Fruit fly (Drosophila melanogaster) whole organism, pupa: Measurements from ENCODE around the gene CG3916.

ENCODE experiments used
- CG10348 ChIP-seq: fragments of 200-800 bp; sonication (Bioruptor generic); IDR thresholded peaks from 2 replicates; pipeline ENCODE4 v1.3.6; 2022; ENCODE audit warnings: missing biosample characterization, missing genetic modification characterization
- CG12605 ChIP-seq: fragments of 200-800 bp; sonication (Bioruptor generic); IDR thresholded peaks from 2 replicates; pipeline ENCODE4 v1.3.6; 2022; ENCODE audit warnings: missing biosample characterization, missing genetic modification characterization
- CG13204 ChIP-seq: fragments of 200-800 bp; sonication (Bioruptor generic); optimal IDR thresholded peaks from 2 replicates; lab custom pipeline; 2018; ENCODE audit warnings: missing biosample characterization, mild to moderate bottlenecking, missing genetic modification characterization, moderate library complexity
- CG14655 ChIP-seq: fragments of 200-800 bp; sonication (Bioruptor generic); optimal IDR thresholded peaks from 3 replicates; lab custom pipeline; 2017; ENCODE audit warnings: mild to moderate bottlenecking, missing biosample characterization, missing genetic modification reagents, missing genetic modification characterization
- CG15710 ChIP-seq: fragments of 200-800 bp; sonication (Bioruptor generic); optimal IDR thresholded peaks from 2 replicates; lab custom pipeline; 2018; ENCODE audit warnings: missing biosample characterization, mild to moderate bottlenecking, missing genetic modification characterization, moderate library complexity
- CG17806 ChIP-seq: fragments of 200-800 bp; sonication (Bioruptor generic); optimal IDR thresholded peaks from 2 replicates; lab custom pipeline; 2018; ENCODE audit warnings: missing biosample characterization, mild to moderate bottlenecking, missing genetic modification characterization, moderate library complexity
- CG32121 ChIP-seq: fragments of 200-800 bp; sonication (Bioruptor generic); IDR thresholded peaks from 2 replicates; pipeline ENCODE4 v1.3.6; 2022; ENCODE audit warnings: missing biosample characterization, missing genetic modification characterization
- CG34367 ChIP-seq: fragments of 200-800 bp; sonication (Bioruptor generic); optimal IDR thresholded peaks from 2 replicates; lab custom pipeline; 2018; ENCODE audit warnings: missing biosample characterization, mild to moderate bottlenecking, missing genetic modification characterization
- CG4496 ChIP-seq: fragments of 200-800 bp; sonication (Bioruptor generic); IDR thresholded peaks from 3 replicates; pipeline ENCODE4 v1.3.6; 2022; ENCODE audit warnings: missing biosample characterization, missing genetic modification characterization
- CG8159 ChIP-seq: fragments of 200-800 bp; sonication (Bioruptor generic); optimal IDR thresholded peaks from 3 replicates; lab custom pipeline; 2018; ENCODE audit warnings: missing biosample characterization, mild to moderate bottlenecking, missing genetic modification characterization, moderate library complexity
- CG8301 ChIP-seq: fragments of 200-800 bp; sonication (Bioruptor generic); optimal IDR thresholded peaks from 2 replicates; lab custom pipeline; 2018; ENCODE audit warnings: missing biosample characterization, mild to moderate bottlenecking, missing genetic modification characterization
- CG9948 ChIP-seq: fragments of 200-800 bp; sonication (Bioruptor generic); optimal IDR thresholded peaks from 2 replicates; lab custom pipeline; 2018; ENCODE audit warnings: missing biosample characterization, mild to moderate bottlenecking, missing genetic modification characterization, moderate library complexity
- D1 ChIP-seq: fragments of 200-800 bp; sonication (Bioruptor generic); optimal IDR thresholded peaks from 2 replicates; lab custom pipeline; 2018; ENCODE audit warnings: missing biosample characterization, mild to moderate bottlenecking, missing genetic modification characterization, moderate library complexity
- EcR ChIP-seq: fragments of 200-800 bp; sonication (Bioruptor generic); optimal IDR thresholded peaks from 3 replicates; lab custom pipeline; 2019; ENCODE audit warnings: missing biosample characterization, missing genetic modification characterization, mild to moderate bottlenecking, moderate library complexity, missing genetic modification reagents
- Ets98B ChIP-seq: fragments of 200-800 bp; sonication (Bioruptor generic); IDR thresholded peaks from 2 replicates; pipeline ENCODE4 v1.3.6; 2022; ENCODE audit warnings: missing biosample characterization, missing genetic modification characterization
- Pif1A ChIP-seq: fragments of 200-800 bp; sonication (Bioruptor generic); optimal IDR thresholded peaks from 3 replicates; lab custom pipeline; 2016; ENCODE audit warnings: missing biosample characterization, missing genetic modification characterization
- Pif1B ChIP-seq: fragments of 200-800 bp; sonication (Bioruptor generic); optimal IDR thresholded peaks from 3 replicates; lab custom pipeline; 2016; ENCODE audit warnings: missing biosample characterization, missing genetic modification characterization
- Snoo ChIP-seq: fragments of 200-800 bp; sonication (Bioruptor generic); optimal IDR thresholded peaks from 3 replicates; lab custom pipeline; 2017; ENCODE audit warnings: missing biosample characterization, mild to moderate bottlenecking, missing genetic modification characterization, inconsistent platforms
- fd96Ca ChIP-seq: fragments of 200-800 bp; sonication (Bioruptor generic); IDR thresholded peaks from 3 replicates; pipeline ENCODE4 v1.3.6; 2022; ENCODE audit warnings: missing biosample characterization, missing genetic modification characterization
- gl ChIP-seq: fragments of 200-800 bp; sonication (Bioruptor generic); optimal IDR thresholded peaks from 2 replicates; lab custom pipeline; 2018; ENCODE audit warnings: missing biosample characterization, mild to moderate bottlenecking, missing genetic modification characterization
- rn ChIP-seq: fragments of 200-800 bp; sonication (Bioruptor generic); IDR thresholded peaks from 2 replicates; pipeline ENCODE4 v1.3.6; 2022; ENCODE audit warnings: missing biosample characterization, missing genetic modification characterization

CG3916 gene

DNA sequence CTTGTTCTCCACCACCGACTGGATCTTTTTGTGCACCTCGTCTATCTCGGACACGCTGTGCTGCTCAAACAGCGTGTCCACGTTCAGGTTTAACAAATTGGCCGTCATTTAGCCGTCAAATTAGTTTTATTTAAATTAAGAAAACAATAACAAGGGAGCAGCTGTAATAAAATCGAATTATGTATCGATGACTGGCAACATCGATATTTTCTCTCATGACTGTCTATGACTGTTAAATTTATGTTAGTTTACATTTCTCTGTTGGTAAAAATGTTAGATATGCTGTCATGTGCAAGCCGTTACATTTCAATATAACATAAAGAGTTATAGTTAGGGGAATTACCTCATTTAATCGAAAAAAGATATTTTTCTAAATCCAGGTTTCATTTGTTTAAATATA is 9.7 kb upstream of the CG3916 start, which contains the start of gene Cog1:
Gene Cog1 (minus strand): TSS at position 190 of the 400 bp plus-strand sequence.
- TF ChIP-seq CG12605 (GFP tag; lab: Robert Waterston, UW): no peak
- TF ChIP-seq CG17806 (tag; lab: Kevin White, UChicago): no peak
- TF ChIP-seq CG8159 (tag; lab: Kevin White, UChicago): no peak
- TF ChIP-seq CG15710 (tag; lab: Kevin White, UChicago): no peak
- no peak for TF ChIP-seq CG34367 (tag; lab: Kevin White, UChicago)
- no peak for TF ChIP-seq CG4496 (GFP tag; lab: Robert Waterston, UW)
- TF ChIP-seq CG13204 (GFP tag; lab: Kevin White, UChicago): no peak
- no peak for TF ChIP-seq CG32121 (GFP tag; lab: Robert Waterston, UW)
- no peak for TF ChIP-seq Snoo (tag; lab: Kevin White, UChicago)
- TF ChIP-seq fd96Ca (GFP tag; lab: Robert Waterston, UW): no peak
- TF ChIP-seq D1 (tag; lab: Kevin White, UChicago): no peak
- TF ChIP-seq rn: no peak
- TF ChIP-seq, all 21 proteins: peak for 0

DNA sequence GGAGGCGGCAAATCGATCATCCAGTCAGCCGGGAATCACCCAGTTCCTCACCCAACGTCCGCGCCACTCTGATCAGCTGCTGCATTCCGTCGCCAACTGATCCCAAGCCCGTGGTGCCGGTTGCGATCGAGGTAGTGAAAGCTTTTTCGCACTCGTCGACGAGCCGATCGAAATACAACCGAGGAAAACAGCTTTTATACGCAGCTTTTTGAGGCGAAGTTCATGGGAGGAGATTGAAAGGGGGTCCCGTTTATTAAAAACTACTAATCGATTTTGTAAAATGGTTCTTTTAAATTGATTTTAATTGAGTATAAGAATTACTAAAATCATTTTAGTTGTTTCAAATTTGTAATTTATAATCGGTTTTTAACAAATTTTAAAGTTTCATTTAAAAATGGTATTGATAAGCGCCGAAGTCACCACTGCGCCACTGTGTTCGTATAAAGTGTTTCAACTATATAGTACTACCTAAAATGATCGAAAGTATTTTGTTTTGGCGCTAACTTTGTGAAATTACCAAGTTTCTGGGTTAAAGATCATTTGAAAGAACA is 7.8 kb upstream of the CG3916 start, which contains the start of gene CG4860:
Gene CG4860 (minus strand): TSS at position 99 of the 551 bp plus-strand sequence.
- TF ChIP-seq Snoo (tag; lab: Kevin White, UChicago): no peak
- TF ChIP-seq CG8159 (tag; lab: Kevin White, UChicago): peak; percentile 80
- peak; percentile 94 for TF ChIP-seq CG32121 (GFP tag; lab: Robert Waterston, UW)
- peak; percentile 82 for TF ChIP-seq CG14655 (GFP tag; lab: Kevin White, UChicago)
- peak; percentile 63 for TF ChIP-seq rn
- no peak for TF ChIP-seq EcR (GFP tag; lab: Kevin White, UChicago)
- 0 out of 2 replicates have a peak, but pooled peaks have one; percentile 48 for TF ChIP-seq CG10348 (GFP tag; lab: Robert Waterston, UW)
- TF ChIP-seq CG9948: peak; percentile 75
- peak; percentile 70 for TF ChIP-seq CG34367 (tag; lab: Kevin White, UChicago)
- TF ChIP-seq Pif1B: peak; percentile 80
- peak; percentile 91 for TF ChIP-seq CG4496 (GFP tag; lab: Robert Waterston, UW)
- peak; percentile 74 for TF ChIP-seq CG15710 (tag; lab: Kevin White, UChicago)
- peak; percentile 83 for TF ChIP-seq CG8301 (tag; lab: Kevin White, UChicago)
- TF ChIP-seq CG13204 (GFP tag; lab: Kevin White, UChicago): no peak
- TF ChIP-seq CG17806 (tag; lab: Kevin White, UChicago): peak; percentile 81
- TF ChIP-seq gl (tag; lab: Kevin White, UChicago): peak; percentile 24
- peak; percentile 86 for TF ChIP-seq fd96Ca (GFP tag; lab: Robert Waterston, UW)
- TF ChIP-seq Pif1A (GFP tag; lab: Kevin White, UChicago): peak; percentile 91
- peak; percentile 88 for TF ChIP-seq CG12605 (GFP tag; lab: Robert Waterston, UW)
- peak; percentile 19 for TF ChIP-seq D1 (tag; lab: Kevin White, UChicago)
- TF ChIP-seq Ets98B (GFP tag; lab: Robert Waterston, UW): peak; percentile 93

DNA sequence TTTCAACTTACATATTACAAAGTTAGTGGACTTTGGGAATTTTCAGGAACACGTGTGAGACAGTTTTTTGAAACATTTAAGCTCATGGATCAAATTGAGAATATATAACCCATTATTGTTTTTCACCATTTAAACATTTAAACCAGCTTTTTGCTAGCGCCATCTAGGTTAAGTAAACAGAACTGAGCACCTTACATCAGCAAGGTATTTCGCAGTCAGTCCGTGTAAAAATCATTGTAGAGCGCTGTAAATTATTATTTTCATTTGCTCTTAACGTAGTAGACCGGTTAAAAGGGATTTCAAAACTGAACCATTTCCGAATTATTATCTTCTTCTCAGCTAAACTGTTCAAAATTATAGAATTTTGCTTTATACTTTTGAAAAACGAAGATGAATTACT is 7.1 kb upstream of the CG3916 start, which contains the start of gene Rsbp15:
Gene Rsbp15 (plus strand): TSS at position 295 of the 400 bp plus-strand sequence.
- no peak for TF ChIP-seq Pif1A (GFP tag; lab: Kevin White, UChicago)
- TF ChIP-seq Ets98B (GFP tag; lab: Robert Waterston, UW): no peak
- no peak for TF ChIP-seq Snoo (tag; lab: Kevin White, UChicago)
- TF ChIP-seq CG9948: no peak
- no peak for TF ChIP-seq CG12605 (GFP tag; lab: Robert Waterston, UW)
- TF ChIP-seq CG32121 (GFP tag; lab: Robert Waterston, UW): no peak
- no peak for TF ChIP-seq CG10348 (GFP tag; lab: Robert Waterston, UW)
- no peak for TF ChIP-seq EcR (GFP tag; lab: Kevin White, UChicago)
- no peak for TF ChIP-seq fd96Ca (GFP tag; lab: Robert Waterston, UW)
- TF ChIP-seq CG17806 (tag; lab: Kevin White, UChicago): no peak
- TF ChIP-seq CG34367 (tag; lab: Kevin White, UChicago): no peak
- no peak for TF ChIP-seq rn
- TF ChIP-seq CG8301 (tag; lab: Kevin White, UChicago): no peak
- TF ChIP-seq CG13204 (GFP tag; lab: Kevin White, UChicago): no peak
- no peak for TF ChIP-seq gl (tag; lab: Kevin White, UChicago)
- TF ChIP-seq CG4496 (GFP tag; lab: Robert Waterston, UW): no peak; the same call in 2 of the 3 replicates
- TF ChIP-seq CG14655 (GFP tag; lab: Kevin White, UChicago): no peak
- no peak for TF ChIP-seq Pif1B
- no peak for TF ChIP-seq CG15710 (tag; lab: Kevin White, UChicago)

DNA sequence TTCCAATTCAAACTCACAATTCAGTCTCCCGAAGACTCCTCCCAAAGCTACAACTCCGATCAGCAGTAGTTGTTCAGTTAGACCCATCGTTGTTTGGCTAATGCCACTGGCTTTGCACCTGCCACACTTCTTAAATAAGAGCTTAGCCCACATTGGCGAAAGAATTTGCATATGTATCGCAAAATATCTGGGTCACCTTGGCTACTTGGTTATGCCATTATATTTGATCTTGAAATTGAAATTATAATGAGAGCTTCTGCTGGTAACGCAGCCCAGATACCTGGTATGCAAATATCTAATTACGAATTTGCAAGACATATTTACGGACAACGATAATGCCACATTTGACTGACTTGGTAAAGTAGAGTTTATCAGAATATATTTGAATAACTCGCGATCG is 4.3 kb upstream of the CG3916 start, which contains the start of gene CG17404:
Gene CG17404 (minus strand): TSS at position 101 of the 400 bp plus-strand sequence.
- TF ChIP-seq CG8301 (tag; lab: Kevin White, UChicago) (no peak), CG17806 (tag; lab: Kevin White, UChicago) (no peak), Pif1B (no peak), gl (tag; lab: Kevin White, UChicago) (no peak), rn (no peak), CG14655 (GFP tag; lab: Kevin White, UChicago) (no peak), EcR (GFP tag; lab: Kevin White, UChicago) (no peak), CG12605 (GFP tag; lab: Robert Waterston, UW) (no peak), CG13204 (GFP tag; lab: Kevin White, UChicago) (no peak), Ets98B (GFP tag; lab: Robert Waterston, UW) (no peak), fd96Ca (GFP tag; lab: Robert Waterston, UW) (no peak), Snoo (tag; lab: Kevin White, UChicago) (no peak)

DNA sequence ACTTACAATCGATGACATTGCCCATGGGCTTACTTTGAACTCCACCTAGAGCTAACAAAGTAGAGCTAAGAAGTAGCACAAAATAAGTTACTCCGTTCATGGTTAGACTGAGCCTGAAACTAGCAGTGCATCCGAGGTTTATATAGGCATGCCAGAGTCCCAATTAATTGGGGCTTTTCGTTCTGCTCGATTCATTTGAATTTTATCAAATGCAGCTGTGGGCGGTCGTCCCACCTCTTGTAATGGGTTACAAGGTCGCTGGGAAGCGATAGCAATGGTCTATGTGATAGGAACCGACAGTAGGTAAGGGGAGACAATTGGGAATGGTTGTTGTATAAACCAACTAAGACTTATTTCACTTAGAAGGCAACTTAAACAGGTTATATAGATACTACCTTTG is 3.0 kb upstream of the CG3916 start, which contains the start of gene CG12256:
Gene CG12256 (minus strand): TSS at position 101 of the 400 bp plus-strand sequence.
- TF ChIP-seq CG34367 (tag; lab: Kevin White, UChicago): no peak
- no peak for TF ChIP-seq CG13204 (GFP tag; lab: Kevin White, UChicago)
- TF ChIP-seq CG32121 (GFP tag; lab: Robert Waterston, UW): no peak
- TF ChIP-seq fd96Ca (GFP tag; lab: Robert Waterston, UW): no peak
- no peak for TF ChIP-seq CG10348 (GFP tag; lab: Robert Waterston, UW)
- no peak for TF ChIP-seq Ets98B (GFP tag; lab: Robert Waterston, UW)
- TF ChIP-seq Pif1A (GFP tag; lab: Kevin White, UChicago): no peak
- no peak for TF ChIP-seq CG15710 (tag; lab: Kevin White, UChicago)
- no peak for TF ChIP-seq CG12605 (GFP tag; lab: Robert Waterston, UW)
- TF ChIP-seq CG14655 (GFP tag; lab: Kevin White, UChicago): no peak
- no peak for TF ChIP-seq CG9948
